Fruit fly (Drosophila melanogaster): ENCODE results near the gene CG7142.

The CG7142 gene

DNA sequence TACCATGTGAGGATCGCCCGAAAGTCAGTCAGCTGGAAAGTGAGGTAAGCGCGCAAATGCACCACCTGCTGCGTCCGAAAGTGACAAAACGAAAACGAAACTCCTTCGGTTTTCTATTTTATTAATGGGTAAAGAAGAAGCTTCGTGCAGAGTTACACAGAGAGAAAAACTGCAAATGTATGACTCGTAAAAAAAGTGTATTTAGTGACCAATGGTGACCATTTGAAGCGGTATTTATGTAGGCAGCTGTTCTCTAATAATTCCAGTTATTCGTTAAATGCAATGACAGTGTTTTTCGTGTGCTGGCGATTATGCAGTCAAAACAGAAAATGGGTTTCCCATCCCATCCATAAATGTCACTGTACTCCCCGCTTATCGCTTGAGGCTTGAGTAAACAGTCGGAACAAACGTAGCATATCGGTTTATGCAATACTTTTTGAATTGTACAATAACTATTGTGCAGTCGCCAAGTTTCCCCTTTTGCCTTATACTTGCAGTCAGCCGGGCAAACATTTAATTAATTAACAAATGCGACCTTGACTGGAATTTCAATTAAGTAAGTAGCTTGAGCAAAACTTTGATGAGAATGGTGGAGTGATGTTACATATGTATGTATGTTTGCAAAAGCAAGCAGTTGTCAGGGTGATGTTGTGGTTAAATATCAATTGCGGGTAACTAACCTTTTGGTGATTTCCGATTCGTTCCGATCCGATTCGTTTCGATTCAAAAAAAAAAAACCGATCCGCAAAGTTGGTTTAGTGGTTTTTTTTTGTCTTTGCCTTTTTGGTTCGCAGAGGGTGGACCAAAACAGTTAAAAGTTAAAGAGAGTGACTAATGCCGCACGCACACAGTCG is 18.3 kb upstream of the CG7142 start (continued):
- TF ChIP-seq gem (tag; optimal IDR thresholded peaks at IDR 0.05) (peak; percentile 27), CG13287 (GFP tag; IDR thresholded peaks at IDR 0.05; ENCODE audit: partially characterized antibody) (no peak), Ptx1 (GFP tag; IDR thresholded peaks at IDR 0.05) (0 out of 2 replicates have a peak, but pooled peaks have one; percentile 33), mld (GFP tag; IDR thresholded peaks at IDR 0.05; ENCODE audit: partially characterized antibody) (no peak), sens (GFP tag) (peak; percentile 91), CG17802 (tag; optimal IDR thresholded peaks at IDR 0.05) (no peak), dmrt99B (tag; optimal IDR thresholded peaks at IDR 0.05) (peak; percentile 17), CG8388 (GFP tag; optimal IDR thresholded peaks at IDR 0.05) (peak; percentile 5), luna (GFP tag; optimal IDR thresholded peaks at IDR 0.05) (no peak), CG14710 (tag; optimal IDR thresholded peaks at IDR 0.05) (peak; percentile 17), CG31441 (GFP tag; IDR thresholded peaks at IDR 0.05) (0 out of 2 replicates have a peak, but pooled peaks have one; percentile 29), eve (GFP tag; optimal IDR thresholded peaks at IDR 0.05) (peak in 1 of 2 experiments; percentile 23), unc-4 (GFP tag; IDR thresholded peaks at IDR 0.05; ENCODE audit: partially characterized antibody) (no peak), CG17328 (GFP tag; IDR thresholded peaks at IDR 0.05) (0 out of 2 replicates have a peak, but pooled peaks have one; percentile 27), CG8478 (optimal IDR thresholded peaks at IDR 0.05) (no peak), Optix (GFP tag; IDR thresholded peaks at IDR 0.05) (peak; percentile 28; the same call in 1 of the 3 replicates), Xrp1 (GFP tag; IDR thresholded peaks at IDR 0.05) (peak; percentile 28; the same call in 1 of the 2 replicates), lab (GFP tag; optimal IDR thresholded peaks at IDR 0.05) (peak; percentile 37), h (optimal IDR thresholded peaks at IDR 0.05) (no peak), CG43689 (GFP tag; IDR thresholded peaks at IDR 0.05) (no peak), tup (GFP tag; optimal IDR thresholded peaks at IDR 0.05) (no peak), lmd (GFP tag; IDR thresholded peaks at IDR 0.05) (0 out of 2 replicates have a peak, but pooled peaks have one; percentile 10), hb (GFP tag; IDR thresholded peaks at IDR 0.05; ENCODE audit: partially characterized antibody) (no peak), vvl (GFP tag; IDR thresholded peaks at IDR 0.05) (peak; percentile 39; the same call in 1 of the 2 replicates), zen2 (GFP tag; IDR thresholded peaks at IDR 0.05; ENCODE audit: partially characterized antibody) (0 out of 3 replicates have a peak, but pooled peaks have one; percentile 19), onecut (GFP tag; IDR thresholded peaks at IDR 0.05) (no peak), exex (tag; optimal IDR thresholded peaks at IDR 0.05) (no peak), CG15514 (GFP tag; optimal IDR thresholded peaks at IDR 0.05) (no peak), Scr (GFP tag; IDR thresholded peaks at IDR 0.05; ENCODE audit: partially characterized antibody) (no peak), Atf6 (GFP tag; IDR thresholded peaks at IDR 0.05) (no peak), aop (GFP tag; IDR thresholded peaks at IDR 0.05) (no peak), Myb (GFP tag; optimal IDR thresholded peaks at IDR 0.05) (no peak), Deaf1 (tag; optimal IDR thresholded peaks at IDR 0.05) (peak; percentile 34), CG12659 (GFP tag; optimal IDR thresholded peaks at IDR 0.05) (no peak), phol (tag; optimal IDR thresholded peaks at IDR 0.05) (peak; percentile 9), CG18262 (tag; optimal IDR thresholded peaks at IDR 0.05) (peak; percentile 22), CG17385 (GFP tag; optimal IDR thresholded peaks at IDR 0.05) (peak; percentile 37), Camta (GFP tag; optimal IDR thresholded peaks at IDR 0.05) (no peak), sim (GFP tag; IDR thresholded peaks at IDR 0.05) (no peak)

dm6 chr3R:18296737-18297136 is 17.4 kb upstream of the CG7142 start:
- TF ChIP-seq Med (GFP tag) (peak; percentile 14), sens (GFP tag) (peak; percentile 10), HLHmδ (GFP tag; optimal IDR thresholded peaks at IDR 0.05) (no peak), Hr78 (GFP tag; optimal IDR thresholded peaks at IDR 0.05) (peak in 1 of 2 experiments; percentile 74), hb (GFP tag; IDR thresholded peaks at IDR 0.05; ENCODE audit: partially characterized antibody) (0 out of 3 replicates have a peak, but pooled peaks have one; percentile 42), tup (GFP tag; optimal IDR thresholded peaks at IDR 0.05) (no peak)
